Fruit fly (Drosophila melanogaster): ENCODE data around the gene CG14374.
A peak's percentile ranks its signal among the peaks of the same experiment; 100 is the strongest.

CG14374 gene

dm6 chr3R:13397535-13397934 lies 595 bp upstream of the CG14374 start, which contains the start of gene CG14377:
TSS of gene CG14377 (plus strand) at chr3R:13397835.
- TF ChIP-seq CG12768 (GFP tag; optimal IDR thresholded peaks at IDR 0.05) (no peak), CG7101 (tag; optimal IDR thresholded peaks at IDR 0.05) (no peak), CG1620 (GFP tag; optimal IDR thresholded peaks at IDR 0.05) (no peak), Clk (GFP tag; optimal IDR thresholded peaks at IDR 0.05) (no peak), cnc (optimal IDR thresholded peaks at IDR 0.05) (no peak)

- TF ChIP-seq cnc (optimal IDR thresholded peaks at IDR 0.05): no peak
- TF ChIP-seq CG12768 (GFP tag; optimal IDR thresholded peaks at IDR 0.05): no peak
- TF ChIP-seq Crg-1 (GFP tag; optimal IDR thresholded peaks at IDR 0.05): no peak
- no peak for TF ChIP-seq pad (GFP tag; optimal IDR thresholded peaks at IDR 0.05)
- no peak for TF ChIP-seq CG7045 (GFP tag; optimal IDR thresholded peaks at IDR 0.05)
Measured at dm6 chr3R:13395133-13395532, 1.8 kb downstream of the CG14374 start, which contains the start of gene CCHa2. TSS of gene CCHa2 (minus strand) at chr3R:13395197.

- no peak for TF ChIP-seq CG7101 (tag; optimal IDR thresholded peaks at IDR 0.05)
- TF ChIP-seq CG11617 (GFP tag; optimal IDR thresholded peaks at IDR 0.05): no peak
- no peak for TF ChIP-seq pad (GFP tag; optimal IDR thresholded peaks at IDR 0.05)
- no peak for TF ChIP-seq tj (GFP tag; optimal IDR thresholded peaks at IDR 0.05)
- TF ChIP-seq CG12768 (GFP tag; optimal IDR thresholded peaks at IDR 0.05): no peak
- no peak for TF ChIP-seq kay (GFP tag; ENCODE audit: borderline replicate concordance)
- no peak for TF ChIP-seq bab1 (GFP tag; optimal IDR thresholded peaks at IDR 0.05)
- TF ChIP-seq CG1620 (GFP tag; optimal IDR thresholded peaks at IDR 0.05): no peak
- no peak for TF ChIP-seq toe (GFP tag; optimal IDR thresholded peaks at IDR 0.05)
- TF ChIP-seq Hr96 (GFP tag; optimal IDR thresholded peaks at IDR 0.05): no peak
- no peak for TF ChIP-seq CG33017 (tag; optimal IDR thresholded peaks at IDR 0.05)
- TF ChIP-seq Clk (GFP tag; optimal IDR thresholded peaks at IDR 0.05): no peak
- TF ChIP-seq Mnt (GFP tag; optimal IDR thresholded peaks at IDR 0.05): no peak
- no peak for TF ChIP-seq cic (GFP tag; optimal IDR thresholded peaks at IDR 0.05)
- TF ChIP-seq CG7045 (GFP tag; optimal IDR thresholded peaks at IDR 0.05): no peak
- TF ChIP-seq cnc (optimal IDR thresholded peaks at IDR 0.05): no peak
Measured at dm6 chr3R:13393009-13393408, 3.9 kb downstream of the CG14374 start.

DNA sequence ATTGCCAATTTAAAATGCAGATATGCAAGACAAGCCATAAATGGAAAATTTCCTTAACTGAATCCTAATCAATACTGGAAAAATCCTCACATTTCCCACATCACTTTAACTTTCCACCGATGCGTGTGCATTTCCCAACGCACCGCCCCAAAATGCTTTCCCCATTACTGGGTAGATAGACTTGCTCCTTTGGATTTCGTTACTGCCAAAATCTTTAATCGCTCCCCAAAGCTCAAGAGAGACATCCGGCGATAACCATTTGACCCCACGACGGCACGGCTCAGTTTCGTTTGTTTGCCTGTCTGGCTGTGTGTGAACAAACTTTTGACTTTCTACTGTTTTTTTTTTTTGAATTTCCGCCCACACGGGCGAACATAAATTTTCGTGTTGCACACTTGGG lies 6.5 kb downstream of the CG14374 start:
- TF ChIP-seq CG11617 (GFP tag; optimal IDR thresholded peaks at IDR 0.05): no peak
- TF ChIP-seq Hr96 (GFP tag; optimal IDR thresholded peaks at IDR 0.05): no peak
- TF ChIP-seq cnc (optimal IDR thresholded peaks at IDR 0.05): no peak
- no peak for TF ChIP-seq CG7045 (GFP tag; optimal IDR thresholded peaks at IDR 0.05)
- no peak for TF ChIP-seq CG1620 (GFP tag; optimal IDR thresholded peaks at IDR 0.05)
- no peak for TF ChIP-seq kay (GFP tag; ENCODE audit: borderline replicate concordance)
- TF ChIP-seq CG12768 (GFP tag; optimal IDR thresholded peaks at IDR 0.05): no peak
- TF ChIP-seq Mnt (GFP tag; optimal IDR thresholded peaks at IDR 0.05): no peak
- TF ChIP-seq CG7101 (tag; optimal IDR thresholded peaks at IDR 0.05): no peak
- no peak for TF ChIP-seq Crg-1 (GFP tag; optimal IDR thresholded peaks at IDR 0.05)
- no peak for TF ChIP-seq CG5204 (GFP tag; optimal IDR thresholded peaks at IDR 0.05)

DNA sequence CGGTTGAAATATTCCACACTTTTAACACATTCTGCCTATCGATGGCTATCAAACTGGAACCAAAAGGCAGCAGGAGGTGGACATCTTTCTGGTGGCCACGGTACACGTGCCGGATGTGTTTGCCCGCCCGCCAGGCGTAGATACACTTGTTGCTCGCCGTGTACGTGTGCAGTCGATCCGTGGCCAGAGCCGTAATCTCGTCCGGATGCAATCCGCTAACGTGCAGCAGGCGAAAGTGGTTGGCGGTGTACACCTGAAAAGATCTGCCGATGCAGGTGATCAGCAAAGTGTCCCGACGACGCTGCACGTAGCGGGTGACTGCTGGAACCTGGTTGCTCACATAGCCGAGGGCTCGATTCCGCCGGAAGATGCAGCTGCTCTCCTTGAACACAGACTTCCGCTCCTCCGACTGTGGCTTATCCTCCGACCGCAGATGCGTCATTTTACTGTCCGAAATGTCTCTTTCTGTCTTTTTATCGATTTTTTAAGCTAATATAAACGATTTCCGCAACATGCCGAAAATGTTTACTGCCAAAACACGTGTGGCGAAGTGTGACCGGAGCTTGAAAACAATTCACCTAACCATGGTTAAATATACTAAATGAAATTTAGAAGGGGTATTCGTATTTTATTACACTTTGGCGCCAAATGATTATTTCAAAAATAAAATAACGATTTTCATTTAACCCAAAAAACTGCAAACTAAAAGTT lies 8.6 kb downstream of the CG14374 start, which contains the start of gene CG9799:
TSS of gene CG9799 (minus strand) at position 550 of the 711 bp plus-strand sequence.
- TF ChIP-seq CG7101 (tag; optimal IDR thresholded peaks at IDR 0.05): no peak
- peak; percentile 26 for TF ChIP-seq bab1 (GFP tag; optimal IDR thresholded peaks at IDR 0.05)
- TF ChIP-seq Mnt (GFP tag; optimal IDR thresholded peaks at IDR 0.05): peak; percentile 99

- TF ChIP-seq kay (GFP tag; ENCODE audit: borderline replicate concordance) (peak; percentile 91), CG7101 (tag; optimal IDR thresholded peaks at IDR 0.05) (no peak)
Measured at dm6 chr3R:13385105-13385504, 11.8 kb downstream of the CG14374 start.

- peak; percentile 50 for TF ChIP-seq CG11617 (GFP tag; optimal IDR thresholded peaks at IDR 0.05)
- no peak for TF ChIP-seq tj (GFP tag; optimal IDR thresholded peaks at IDR 0.05)
- peak; percentile 31 for TF ChIP-seq CG33017 (tag; optimal IDR thresholded peaks at IDR 0.05)
- no peak for TF ChIP-seq CG7045 (GFP tag; optimal IDR thresholded peaks at IDR 0.05)
- TF ChIP-seq pad (GFP tag; optimal IDR thresholded peaks at IDR 0.05): peak; percentile 92
- peak; percentile 32 for TF ChIP-seq cic (GFP tag; optimal IDR thresholded peaks at IDR 0.05)
- TF ChIP-seq bab1 (GFP tag; optimal IDR thresholded peaks at IDR 0.05): peak; percentile 3
- TF ChIP-seq Mnt (GFP tag; optimal IDR thresholded peaks at IDR 0.05): peak; percentile 86
- no peak for TF ChIP-seq Hr96 (GFP tag; optimal IDR thresholded peaks at IDR 0.05)
- no peak for TF ChIP-seq Crg-1 (GFP tag; optimal IDR thresholded peaks at IDR 0.05)
- TF ChIP-seq kay (GFP tag; ENCODE audit: borderline replicate concordance): peak; percentile 93
- TF ChIP-seq cnc (optimal IDR thresholded peaks at IDR 0.05): no peak
- no peak for TF ChIP-seq Clk (GFP tag; optimal IDR thresholded peaks at IDR 0.05)
- TF ChIP-seq CG5204 (GFP tag; optimal IDR thresholded peaks at IDR 0.05): no peak
- peak; percentile 15 for TF ChIP-seq ovo (GFP tag; optimal IDR thresholded peaks at IDR 0.05)
- peak; percentile 21 for TF ChIP-seq CG12768 (GFP tag; optimal IDR thresholded peaks at IDR 0.05)
- peak; percentile 22 for TF ChIP-seq CG14711 (tag; optimal IDR thresholded peaks at IDR 0.05)
- no peak for TF ChIP-seq CG1620 (GFP tag; optimal IDR thresholded peaks at IDR 0.05)
- peak; percentile 23 for TF ChIP-seq CG7101 (tag; optimal IDR thresholded peaks at IDR 0.05)
Measured at dm6 chr3R:13382656-13383142, 14.2 kb downstream of the CG14374 start.

All from whole organism, adult.